Fruit fly (Drosophila melanogaster) whole organism, embryonic: ENCODE data around the gene CG13081.

Experiments
- ATbp ChIP-seq: fragments of 200-800 bp; sonication (Bioruptor generic); optimal IDR thresholded peaks from 2 replicates; lab custom pipeline; 2017; ENCODE audit warnings: missing biosample characterization, mild to moderate bottlenecking, missing genetic modification characterization, missing genetic modification reagents
- Aef1 ChIP-seq: fragments of 200-800 bp; sonication (Bioruptor generic); IDR thresholded peaks from 3 replicates; pipeline ENCODE4 v1.3.6; 2022; ENCODE audit warnings: missing biosample characterization, missing genetic modification characterization
- CG11398 ChIP-seq: fragments of 200-800 bp; sonication (Bioruptor generic); optimal IDR thresholded peaks from 2 replicates; lab custom pipeline; 2016; ENCODE audit warnings: missing biosample characterization, missing genetic modification characterization
- CG12744 ChIP-seq: fragments of 200-800 bp; sonication (Bioruptor generic); optimal IDR thresholded peaks from 2 replicates; lab custom pipeline; 2016; ENCODE audit warnings: missing biosample characterization, missing genetic modification characterization
- CG12769 ChIP-seq: fragments of 200-800 bp; sonication (Bioruptor generic); optimal IDR thresholded peaks from 2 replicates; lab custom pipeline; 2019; ENCODE audit warnings: missing biosample characterization, mild to moderate bottlenecking, missing genetic modification characterization, moderate library complexity
- CG14667 ChIP-seq: fragments of 200-800 bp; sonication (Bioruptor generic); IDR thresholded peaks from 2 replicates; pipeline ENCODE4 v1.3.6; 2022; ENCODE audit warnings: missing biosample characterization, missing genetic modification characterization
- CG1603 ChIP-seq: fragments of 200-800 bp; sonication (Bioruptor generic); optimal IDR thresholded peaks from 2 replicates; lab custom pipeline; 2019; ENCODE audit warnings: missing biosample characterization, mild to moderate bottlenecking, missing genetic modification characterization, moderate library complexity
- CG17612 ChIP-seq: fragments of 200-800 bp; sonication (Bioruptor generic); IDR thresholded peaks from 2 replicates; pipeline ENCODE4 v1.3.6; 2022; ENCODE audit warnings: missing biosample characterization, missing genetic modification characterization
- CG18262 ChIP-seq: fragments of 200-800 bp; optimal IDR thresholded peaks from 3 replicates; lab custom pipeline; 2019; ENCODE audit warnings: missing biosample characterization, mild to moderate bottlenecking, missing genetic modification characterization, moderate library complexity
- CG2120 ChIP-seq: fragments of 200-800 bp; sonication (Bioruptor generic); optimal IDR thresholded peaks from 3 replicates; lab custom pipeline; 2016; ENCODE audit warnings: missing biosample characterization, missing genetic modification characterization
- CG2889 ChIP-seq: fragments of 200-800 bp; sonication (Bioruptor generic); IDR thresholded peaks from 3 replicates; pipeline ENCODE4 v1.3.6; 2022; ENCODE audit warnings: missing biosample characterization, missing genetic modification characterization
- CG6175 ChIP-seq: fragments of 200-800 bp; sonication (Bioruptor generic); IDR thresholded peaks from 3 replicates; pipeline ENCODE4 v1.3.6; 2022; ENCODE audit warnings: missing biosample characterization, missing genetic modification characterization
- CG7963 ChIP-seq: fragments of 200-800 bp; sonication (Bioruptor generic); IDR thresholded peaks from 3 replicates; pipeline ENCODE4 v1.3.6; 2022; ENCODE audit warnings: missing biosample characterization, missing genetic modification characterization; ENCODE audit not compliant: partially characterized antibody
- CG9932 ChIP-seq: fragments of 200-800 bp; sonication (Bioruptor generic); IDR thresholded peaks from 2 replicates; pipeline ENCODE4 v1.3.6; 2022; ENCODE audit warnings: missing biosample characterization, missing genetic modification characterization
- CTCF ChIP-seq: fragments of 200-800 bp; sonication (Bioruptor generic); optimal IDR thresholded peaks from 2 replicates; lab custom pipeline; 2017; ENCODE audit warnings: missing biosample characterization, mild to moderate bottlenecking, missing genetic modification characterization, moderate library complexity
- Doc2 ChIP-seq: fragments of 200-800 bp; sonication (Bioruptor generic); IDR thresholded peaks from 2 replicates; pipeline ENCODE4 v1.3.6; 2022; ENCODE audit warnings: missing biosample characterization, missing genetic modification characterization
- Doc3 ChIP-seq: fragments of 200-800 bp; sonication (Bioruptor generic); IDR thresholded peaks from 3 replicates; pipeline ENCODE4 v1.3.6; 2022; ENCODE audit warnings: missing biosample characterization, missing genetic modification characterization; ENCODE audit not compliant: partially characterized antibody
- Elba2 ChIP-seq: fragments of 200-800 bp; sonication (Bioruptor generic); optimal IDR thresholded peaks from 3 replicates; lab custom pipeline; 2016; ENCODE audit warnings: missing biosample characterization, missing genetic modification characterization
- Ets97D ChIP-seq: fragments of 200-800 bp; sonication (Bioruptor generic); optimal IDR thresholded peaks from 3 replicates; lab custom pipeline; 2016; ENCODE audit warnings: missing biosample characterization, missing genetic modification characterization
- MESR4 ChIP-seq: fragments of 200-800 bp; sonication (Bioruptor generic); optimal IDR thresholded peaks from 2 replicates; lab custom pipeline; 2018; ENCODE audit warnings: missing biosample characterization, mild to moderate bottlenecking, missing genetic modification characterization, moderate library complexity
- Mad ChIP-seq: fragments of 200-800 bp; sonication (Bioruptor generic); optimal IDR thresholded peaks from 2 replicates; lab custom pipeline; 2016; ENCODE audit warnings: missing biosample characterization, missing genetic modification characterization
- NC2α ChIP-seq: fragments of 200-800 bp; sonication (Bioruptor generic); optimal IDR thresholded peaks from 2 replicates; lab custom pipeline; 2016; ENCODE audit warnings: missing biosample characterization, missing genetic modification characterization
- Opbp ChIP-seq: fragments of 200-800 bp; sonication (Bioruptor generic); IDR thresholded peaks from 3 replicates; pipeline ENCODE4 v1.3.6; 2022; ENCODE audit warnings: missing biosample characterization, missing genetic modification characterization; ENCODE audit not compliant: partially characterized antibody
- Poxn ChIP-seq: fragments of 200-800 bp; sonication (Bioruptor generic); IDR thresholded peaks from 2 replicates; pipeline ENCODE4 v1.3.6; 2022; ENCODE audit warnings: missing biosample characterization, missing genetic modification characterization
- Sin3A ChIP-seq: fragments of >200 bp; optimal IDR thresholded peaks from 2 replicates; lab custom pipeline; 2018
- Sry-β ChIP-seq: fragments of 200-800 bp; sonication (Bioruptor generic); optimal IDR thresholded peaks from 2 replicates; lab custom pipeline; 2018; ENCODE audit warnings: missing biosample characterization, mild to moderate bottlenecking, missing genetic modification characterization, moderate library complexity
- Taf1 ChIP-seq: fragments of 200-800 bp; sonication (Bioruptor generic); IDR thresholded peaks from 2 replicates; pipeline ENCODE4 v1.3.6; 2022; ENCODE audit warnings: missing biosample characterization, missing genetic modification characterization
- Trl ChIP-seq, 3 experiments: fragments of >200 bp in 2 of 3; fragments of 200-800 bp in 1 of 3; sonication (Bioruptor generic) in 1 of 3; optimal IDR thresholded peaks; 2 replicates in 1 of 3; 3 replicates in 2 of 3; lab custom pipeline; 2016 to 2017; ENCODE audit warnings: missing biosample characterization in 1 of 3, missing genetic modification characterization in 1 of 3
- Usf ChIP-seq: fragments of 200-800 bp; sonication (Bioruptor generic); optimal IDR thresholded peaks from 2 replicates; lab custom pipeline; 2017; ENCODE audit warnings: missing genotype, missing biosample characterization, missing genetic modification characterization
- ac ChIP-seq: fragments of 200-800 bp; sonication (Bioruptor generic); optimal IDR thresholded peaks from 3 replicates; lab custom pipeline; 2017; ENCODE audit warnings: missing biosample characterization, mild to moderate bottlenecking, missing genetic modification characterization
- chif ChIP-seq, 2 experiments: fragments of 200-800 bp; sonication (Bioruptor generic); optimal IDR thresholded peaks; 3 replicates each; lab custom pipeline; 2016; ENCODE audit warnings: missing biosample characterization in 2 of 2, missing genetic modification characterization in 2 of 2
- chm ChIP-seq: fragments of 200-800 bp; sonication (Bioruptor generic); IDR thresholded peaks from 2 replicates; pipeline ENCODE4 v1.3.6; 2022; ENCODE audit warnings: missing biosample characterization, missing genetic modification characterization
- dati ChIP-seq: fragments of 200-800 bp; sonication (Bioruptor generic); IDR thresholded peaks from 2 replicates; pipeline ENCODE4 v1.3.6; 2022; ENCODE audit warnings: missing biosample characterization, missing genetic modification characterization
- dmrt99B ChIP-seq: fragments of 200-800 bp; sonication (Bioruptor generic); optimal IDR thresholded peaks from 2 replicates; lab custom pipeline; 2018; ENCODE audit warnings: missing biosample characterization, mild to moderate bottlenecking, missing genetic modification characterization, moderate library complexity
- en ChIP-seq: fragments of 200-800 bp; sonication (Bioruptor generic); optimal IDR thresholded peaks from 2 replicates; lab custom pipeline; 2016; ENCODE audit warnings: missing biosample characterization, missing genetic modification characterization
- fru ChIP-seq: fragments of >200 bp; optimal IDR thresholded peaks from 2 replicates; lab custom pipeline; 2017
- gcm2 ChIP-seq: fragments of 200-800 bp; sonication (Bioruptor generic); optimal IDR thresholded peaks from 2 replicates; lab custom pipeline; 2016; ENCODE audit warnings: missing biosample characterization, missing genetic modification characterization
- gro ChIP-seq: fragments of 200-800 bp; sonication (Bioruptor generic); optimal IDR thresholded peaks from 2 replicates; lab custom pipeline; 2016; ENCODE audit warnings: missing biosample characterization, missing genetic modification characterization
- gsb-n ChIP-seq: fragments of 200-800 bp; sonication (Bioruptor generic); optimal IDR thresholded peaks from 3 replicates; lab custom pipeline; 2018; ENCODE audit warnings: missing biosample characterization, mild to moderate bottlenecking, missing genetic modification characterization
- ind ChIP-seq: fragments of 200-800 bp; sonication (Bioruptor generic); optimal IDR thresholded peaks from 3 replicates; lab custom pipeline; 2016; ENCODE audit warnings: missing biosample characterization, missing genetic modification characterization
- klu ChIP-seq: fragments of 200-800 bp; sonication (Bioruptor generic); IDR thresholded peaks from 2 replicates; pipeline ENCODE4 v1.3.6; 2022; ENCODE audit warnings: missing biosample characterization, missing genetic modification characterization
- nom ChIP-seq: fragments of 200-800 bp; sonication (Bioruptor generic); optimal IDR thresholded peaks from 2 replicates; lab custom pipeline; 2017; ENCODE audit warnings: missing biosample characterization, missing genetic modification characterization, mild to moderate bottlenecking, moderate library complexity, missing genetic modification reagents
- p53 ChIP-seq: fragments of 200-800 bp; sonication (Bioruptor generic); optimal IDR thresholded peaks from 2 replicates; lab custom pipeline; 2016; ENCODE audit warnings: missing biosample characterization, missing genetic modification characterization
- pnt ChIP-seq: fragments of 200-800 bp; sonication (Bioruptor generic); optimal IDR thresholded peaks from 3 replicates; lab custom pipeline; 2016; ENCODE audit warnings: missing biosample characterization, missing genetic modification characterization
- pum ChIP-seq: fragments of 200-800 bp; sonication (Bioruptor generic); optimal IDR thresholded peaks from 2 replicates; lab custom pipeline; 2016; ENCODE audit warnings: missing biosample characterization, missing genetic modification characterization
- seq ChIP-seq: fragments of 200-800 bp; sonication (Bioruptor generic); IDR thresholded peaks from 2 replicates; pipeline ENCODE4 v1.3.6; 2022; ENCODE audit warnings: missing biosample characterization, missing genetic modification characterization
- sima ChIP-seq: fragments of 200-800 bp; sonication (Bioruptor generic); optimal IDR thresholded peaks from 2 replicates; lab custom pipeline; 2016; ENCODE audit warnings: missing biosample characterization, missing genetic modification characterization
- so ChIP-seq: fragments of 200-800 bp; sonication (Bioruptor generic); IDR thresholded peaks from 3 replicates; pipeline ENCODE4 v1.3.6; 2022; ENCODE audit warnings: missing biosample characterization, missing genetic modification characterization
- stc ChIP-seq: fragments of 200-800 bp; sonication (Bioruptor generic); IDR thresholded peaks from 2 replicates; pipeline ENCODE4 v1.3.6; 2022; ENCODE audit warnings: missing biosample characterization, missing genetic modification characterization
- tx ChIP-seq: fragments of 200-800 bp; sonication (Bioruptor generic); optimal IDR thresholded peaks from 2 replicates; lab custom pipeline; 2016; ENCODE audit warnings: missing biosample characterization, missing genetic modification characterization
- unpg ChIP-seq: fragments of 200-800 bp; sonication (Bioruptor generic); optimal IDR thresholded peaks from 3 replicates; lab custom pipeline; 2018; ENCODE audit warnings: missing biosample characterization, mild to moderate bottlenecking, missing genetic modification characterization, moderate library complexity

Gene CG13081

DNA sequence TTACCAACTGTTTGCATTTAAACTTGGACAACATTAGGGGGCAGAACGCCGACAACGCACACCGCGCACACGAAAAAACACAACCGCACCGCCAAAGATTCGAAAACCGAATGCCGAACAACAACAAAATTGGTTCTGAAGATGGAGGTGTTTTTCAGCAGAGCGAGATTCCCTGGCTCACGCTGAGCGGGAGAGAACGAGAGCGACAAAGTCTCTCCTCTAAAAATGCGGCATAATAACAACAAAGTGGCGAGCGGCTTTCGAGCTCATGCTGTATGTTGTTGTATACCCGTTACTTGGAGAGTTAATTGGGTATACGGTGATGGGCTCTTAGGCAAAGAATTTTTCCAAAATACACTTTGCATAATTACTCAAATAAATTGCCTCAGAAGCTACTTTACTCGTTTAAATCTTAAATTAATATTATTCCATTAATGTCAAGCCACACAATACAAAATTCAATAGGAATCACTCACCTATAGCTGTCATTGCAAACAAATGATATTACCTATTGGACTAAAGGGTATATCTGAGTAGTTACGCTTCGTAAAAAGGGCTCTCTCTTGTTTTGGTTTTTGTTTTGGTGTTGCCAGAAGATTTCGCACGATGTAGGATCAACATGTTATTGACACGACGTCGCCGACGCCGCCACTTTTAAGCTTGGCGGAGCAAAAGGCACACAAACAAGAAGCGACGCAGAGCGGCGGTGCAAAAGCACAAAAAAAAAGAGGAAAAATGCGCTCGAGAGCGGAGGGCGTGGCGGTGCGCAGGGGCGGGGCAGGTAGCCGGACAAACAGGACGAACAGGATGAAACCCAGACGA lies 32.3 kb downstream of the CG13081 start:
- peak; percentile 26 for TF ChIP-seq ATbp (GFP tag; lab: Kevin White, UChicago)
- TF ChIP-seq Taf1 (GFP tag; lab: Robert Waterston, UW) = 0 out of 2 replicates have a peak, but pooled peaks have one; percentile 28
- TF ChIP-seq MESR4 (GFP tag; lab: Kevin White, UChicago) = no peak
- TF ChIP-seq CTCF (GFP tag; lab: Kevin White, UChicago) = no peak
- TF ChIP-seq klu = no peak
- TF ChIP-seq CG1603 (tag; lab: Kevin White, UChicago) = peak; percentile 62
- 0 out of 3 replicates have a peak, but pooled peaks have one; percentile 58 for TF ChIP-seq so (GFP tag; lab: Robert Waterston, UW)
- peak; percentile 86 to 94 for TF ChIP-seq Trl (optimal IDR thresholded peaks at IDR 0.05; lab: Kevin White, UChicago)
- TF ChIP-seq Trl (GFP tag; optimal IDR thresholded peaks at IDR 0.05; lab: Kevin White, UChicago) = peak; percentile 55
- peak; percentile 53; the same call in 1 of the 2 replicates for TF ChIP-seq chm
- no peak for TF ChIP-seq stc (GFP tag; lab: Robert Waterston, UW)
- TF ChIP-seq seq (GFP tag; lab: Robert Waterston, UW) = no peak
- TF ChIP-seq CG7963 (GFP tag; lab: Robert Waterston, UW) = no peak
- peak; percentile 26 for TF ChIP-seq tx (GFP tag; lab: Kevin White, UChicago)
- no peak for TF ChIP-seq Doc2 (GFP tag; lab: Robert Waterston, UW)
- TF ChIP-seq CG18262 (tag; lab: Kevin White, UChicago) = peak; percentile 77
- TF ChIP-seq unpg (GFP tag; lab: Kevin White, UChicago) = peak; percentile 62
- TF ChIP-seq pnt (GFP tag; lab: Kevin White, UChicago) = peak; percentile 22
- TF ChIP-seq pum = peak; percentile 5
- TF ChIP-seq CG11398 (GFP tag; lab: Kevin White, UChicago) = no peak
- TF ChIP-seq ac = no peak
- no peak for TF ChIP-seq CG6175 (GFP tag; lab: Robert Waterston, UW)
- no peak for TF ChIP-seq Sin3A (lab: Kevin White, UChicago)
- peak; percentile 31; the same call in 1 of the 2 replicates for TF ChIP-seq CG17612 (GFP tag; lab: Robert Waterston, UW)
- TF ChIP-seq CG2889 (GFP tag; lab: Robert Waterston, UW) = no peak
- TF ChIP-seq Doc3 (GFP tag; lab: Robert Waterston, UW) = no peak
- TF ChIP-seq chif (GFP tag; optimal IDR thresholded peaks at IDR 0.05; lab: Kevin White, UChicago) = peak in 1 of 2 experiments; percentile 55
- TF ChIP-seq sima (GFP tag; lab: Kevin White, UChicago) = no peak
- peak; percentile 38 for TF ChIP-seq Mad (GFP tag; lab: Kevin White, UChicago)
- TF ChIP-seq p53 (GFP tag; lab: Kevin White, UChicago) = no peak
- TF ChIP-seq NC2α (GFP tag; lab: Kevin White, UChicago) = no peak
- TF ChIP-seq gcm2 (GFP tag; lab: Kevin White, UChicago) = no peak
- TF ChIP-seq nom (GFP tag; lab: Kevin White, UChicago) = peak; percentile 79
- peak; percentile 78 for TF ChIP-seq CG12769 (tag; lab: Kevin White, UChicago)
- TF ChIP-seq Ets97D = peak; percentile 32
- TF ChIP-seq Aef1 (GFP tag; lab: Robert Waterston, UW) = peak; percentile 65
- TF ChIP-seq fru (lab: Kevin White, UChicago) = no peak
- TF ChIP-seq gro (GFP tag; lab: Kevin White, UChicago) = peak; percentile 73
- no peak for TF ChIP-seq CG12744 (GFP tag; lab: Kevin White, UChicago)
- peak; percentile 75 for TF ChIP-seq CG9932 (GFP tag; lab: Robert Waterston, UW)
- TF ChIP-seq Elba2 (GFP tag; lab: Kevin White, UChicago) = peak; percentile 69
- no peak for TF ChIP-seq en (GFP tag; lab: Kevin White, UChicago)
- peak; percentile 43; the same call in 1 of the 2 replicates for TF ChIP-seq CG14667
- no peak; the same call in 2 of the 3 replicates for TF ChIP-seq Opbp
- TF ChIP-seq Sry-β (GFP tag; lab: Kevin White, UChicago) = peak; percentile 6
- peak; percentile 34 for TF ChIP-seq Usf
- peak; percentile 60 for TF ChIP-seq gsb-n (tag; lab: Kevin White, UChicago)
- peak; percentile 71 for TF ChIP-seq ind (GFP tag; lab: Kevin White, UChicago)
- no peak for TF ChIP-seq dati (GFP tag; lab: Robert Waterston, UW)
- TF ChIP-seq CG2120 = peak; percentile 90
- TF ChIP-seq Poxn = no peak
- peak; percentile 79 for TF ChIP-seq dmrt99B (tag; lab: Kevin White, UChicago)
